Fruit fly (Drosophila melanogaster) whole organism, embryonic: ENCODE measurements around the gene her.
A peak's percentile ranks its signal among the peaks of the same experiment; 100 is the strongest.

Experiments used
- CG10959 ChIP-seq: fragments of 200-800 bp; sonication (Bioruptor generic); IDR thresholded peaks from 2 replicates; pipeline ENCODE4 v1.3.6; 2022; ENCODE audit warnings: missing biosample characterization, missing genetic modification characterization
- CG12299 ChIP-seq: fragments of 200-800 bp; sonication (Bioruptor generic); optimal IDR thresholded peaks from 2 replicates; lab custom pipeline; 2018; ENCODE audit warnings: missing biosample characterization, mild to moderate bottlenecking, missing genetic modification characterization
- CG14441 ChIP-seq: fragments of 200-800 bp; sonication (Bioruptor generic); IDR thresholded peaks from 2 replicates; pipeline ENCODE4 v1.3.6; 2022; ENCODE audit warnings: missing biosample characterization, missing genetic modification characterization
- CG1792 ChIP-seq: fragments of 200-800 bp; sonication (Bioruptor generic); optimal IDR thresholded peaks from 2 replicates; lab custom pipeline; 2016; ENCODE audit warnings: missing biosample characterization, missing genetic modification characterization
- CG18011 ChIP-seq: fragments of 200-800 bp; sonication (Bioruptor generic); optimal IDR thresholded peaks from 2 replicates; lab custom pipeline; 2017; ENCODE audit warnings: missing biosample characterization, missing genetic modification characterization, mild to moderate bottlenecking, moderate library complexity, missing genotype
- CG2678 ChIP-seq: fragments of 200-800 bp; sonication (Bioruptor generic); optimal IDR thresholded peaks from 3 replicates; lab custom pipeline; 2019; ENCODE audit warnings: missing biosample characterization, mild to moderate bottlenecking, missing genetic modification characterization, moderate library complexity
- CG2712 ChIP-seq: fragments of 200-800 bp; optimal IDR thresholded peaks from 3 replicates; lab custom pipeline; 2019; ENCODE audit warnings: missing biosample characterization, mild to moderate bottlenecking, missing genetic modification characterization, moderate library complexity
- CG30403 ChIP-seq: fragments of 200-800 bp; sonication (Bioruptor generic); optimal IDR thresholded peaks from 3 replicates; lab custom pipeline; 2016; ENCODE audit warnings: missing biosample characterization, missing genetic modification characterization
- CG32532 ChIP-seq: fragments of 200-800 bp; sonication (Bioruptor generic); IDR thresholded peaks from 2 replicates; pipeline ENCODE4 v1.3.6; 2022; ENCODE audit warnings: missing biosample characterization, missing genetic modification characterization
- CG32772 ChIP-seq: fragments of 200-800 bp; sonication (Bioruptor generic); IDR thresholded peaks from 2 replicates; pipeline ENCODE4 v1.3.6; 2022; ENCODE audit warnings: missing biosample characterization, missing genetic modification characterization
- CG3281 ChIP-seq: fragments of 200-800 bp; sonication (Bioruptor generic); optimal IDR thresholded peaks from 3 replicates; lab custom pipeline; 2017; ENCODE audit warnings: missing biosample characterization, mild to moderate bottlenecking, missing genetic modification characterization
- CG3407 ChIP-seq: fragments of 200-800 bp; sonication (Bioruptor generic); optimal IDR thresholded peaks from 2 replicates; lab custom pipeline; 2018; ENCODE audit warnings: missing biosample characterization, mild to moderate bottlenecking, missing genetic modification characterization
- CG4404 ChIP-seq: fragments of 200-800 bp; sonication (Bioruptor generic); IDR thresholded peaks from 2 replicates; pipeline ENCODE4 v1.3.6; 2022; ENCODE audit warnings: missing biosample characterization, missing genetic modification characterization
- CG4707 ChIP-seq: fragments of 200-800 bp; sonication (Bioruptor generic); optimal IDR thresholded peaks from 2 replicates; lab custom pipeline; 2018; ENCODE audit warnings: missing biosample characterization, mild to moderate bottlenecking, missing genetic modification characterization, moderate library complexity
- CG5245 ChIP-seq: fragments of 200-800 bp; sonication (Bioruptor generic); optimal IDR thresholded peaks from 3 replicates; lab custom pipeline; 2016; ENCODE audit warnings: missing biosample characterization, missing genetic modification characterization
- CG7372 ChIP-seq: fragments of 200-800 bp; sonication (Bioruptor generic); IDR thresholded peaks from 2 replicates; pipeline ENCODE4 v1.3.6; 2022; ENCODE audit warnings: missing biosample characterization, missing genetic modification characterization
- CG7556 ChIP-seq: fragments of 200-800 bp; sonication (Bioruptor generic); optimal IDR thresholded peaks from 2 replicates; lab custom pipeline; 2017; ENCODE audit warnings: missing biosample characterization, mild to moderate bottlenecking, missing genetic modification characterization
- CG7839 ChIP-seq: fragments of 200-800 bp; sonication (Bioruptor generic); optimal IDR thresholded peaks from 3 replicates; lab custom pipeline; 2018; ENCODE audit warnings: missing biosample characterization, mild to moderate bottlenecking, missing genetic modification characterization, moderate library complexity
- CG7928 ChIP-seq: fragments of 200-800 bp; sonication (Bioruptor generic); optimal IDR thresholded peaks from 2 replicates; lab custom pipeline; 2017; ENCODE audit warnings: missing biosample characterization, mild to moderate bottlenecking, missing genetic modification characterization
- CG9609 ChIP-seq: fragments of 200-800 bp; sonication (Bioruptor generic); optimal IDR thresholded peaks from 3 replicates; lab custom pipeline; 2016; ENCODE audit warnings: missing biosample characterization, missing genetic modification characterization
- Dbx ChIP-seq: fragments of 200-800 bp; sonication (Bioruptor generic); IDR thresholded peaks from 3 replicates; pipeline ENCODE4 v1.3.6; 2022; ENCODE audit warnings: missing biosample characterization, missing genetic modification characterization
- Dip3 ChIP-seq: fragments of 200-800 bp; sonication (Bioruptor generic); optimal IDR thresholded peaks from 3 replicates; lab custom pipeline; 2016; ENCODE audit warnings: missing biosample characterization, missing genetic modification characterization
- Doc2 ChIP-seq: fragments of 200-800 bp; sonication (Bioruptor generic); IDR thresholded peaks from 2 replicates; pipeline ENCODE4 v1.3.6; 2022; ENCODE audit warnings: missing biosample characterization, missing genetic modification characterization
- Hsf ChIP-seq: fragments of 200-800 bp; sonication (Bioruptor generic); optimal IDR thresholded peaks from 3 replicates; lab custom pipeline; 2016; ENCODE audit warnings: missing biosample characterization, missing genetic modification characterization
- Nf-YA ChIP-seq: fragments of 200-800 bp; sonication (Bioruptor generic); IDR thresholded peaks from 2 replicates; pipeline ENCODE4 v1.3.6; 2022; ENCODE audit warnings: missing biosample characterization, missing genetic modification characterization
- Rx ChIP-seq: fragments of 200-800 bp; sonication (Bioruptor generic); IDR thresholded peaks from 2 replicates; pipeline ENCODE4 v1.3.6; 2022; ENCODE audit warnings: missing biosample characterization, missing genetic modification characterization
- Six4 ChIP-seq: fragments of 200-800 bp; sonication (Bioruptor generic); optimal IDR thresholded peaks from 2 replicates; lab custom pipeline; 2016; ENCODE audit warnings: missing biosample characterization, missing genetic modification characterization
- Sry-β ChIP-seq: fragments of 200-800 bp; sonication (Bioruptor generic); optimal IDR thresholded peaks from 2 replicates; lab custom pipeline; 2018; ENCODE audit warnings: missing biosample characterization, mild to moderate bottlenecking, missing genetic modification characterization, moderate library complexity
- caup ChIP-seq: fragments of 200-800 bp; sonication (Bioruptor generic); optimal IDR thresholded peaks from 3 replicates; lab custom pipeline; 2017; ENCODE audit warnings: missing biosample characterization, mild to moderate bottlenecking, missing genetic modification characterization, moderate library complexity; ENCODE audit not compliant: severe bottlenecking
- chn ChIP-seq: fragments of 200-800 bp; sonication (Bioruptor generic); optimal IDR thresholded peaks from 2 replicates; lab custom pipeline; 2016; ENCODE audit warnings: missing biosample characterization, missing genetic modification characterization
- croc ChIP-seq: fragments of 200-800 bp; sonication (Bioruptor generic); conservative IDR thresholded peaks from 3 replicates; pipeline ENCODE4 v1.3.6; 2022; ENCODE audit warnings: missing biosample characterization, missing genetic modification characterization
- dysf ChIP-seq: fragments of 200-800 bp; sonication (Bioruptor generic); IDR thresholded peaks from 3 replicates; pipeline ENCODE4 v1.3.6; 2022; ENCODE audit warnings: missing biosample characterization, missing genetic modification characterization
- eve ChIP-seq, 2 experiments: fragments of >200 bp; optimal IDR thresholded peaks; 2 replicates each; lab custom pipeline; 2017; ENCODE audit warnings: missing biosample characterization in 2 of 2, missing genetic modification characterization in 2 of 2
- gcm ChIP-seq: fragments of 200-800 bp; sonication (Bioruptor generic); optimal IDR thresholded peaks from 2 replicates; lab custom pipeline; 2019; ENCODE audit warnings: missing biosample characterization, mild to moderate bottlenecking, missing genetic modification characterization, moderate library complexity
- gem ChIP-seq: fragments of 200-800 bp; sonication (Bioruptor generic); optimal IDR thresholded peaks from 2 replicates; lab custom pipeline; 2019; ENCODE audit warnings: missing biosample characterization, mild to moderate bottlenecking, missing genetic modification characterization, moderate library complexity
- hbn ChIP-seq: fragments of 200-800 bp; sonication (Bioruptor generic); IDR thresholded peaks from 2 replicates; pipeline ENCODE4 v1.3.6; 2022; ENCODE audit warnings: missing biosample characterization, missing genetic modification characterization; ENCODE audit not compliant: partially characterized antibody
- lilli ChIP-seq: fragments of 200-800 bp; sonication (Bioruptor generic); optimal IDR thresholded peaks from 3 replicates; lab custom pipeline; 2016; ENCODE audit warnings: missing biosample characterization, missing genetic modification characterization
- pita ChIP-seq: fragments of 200-800 bp; sonication (Bioruptor generic); optimal IDR thresholded peaks from 2 replicates; lab custom pipeline; 2017; ENCODE audit warnings: missing biosample characterization, mild to moderate bottlenecking, missing genetic modification characterization
- pum ChIP-seq: fragments of 200-800 bp; sonication (Bioruptor generic); optimal IDR thresholded peaks from 2 replicates; lab custom pipeline; 2016; ENCODE audit warnings: missing biosample characterization, missing genetic modification characterization
- so ChIP-seq: fragments of 200-800 bp; sonication (Bioruptor generic); IDR thresholded peaks from 3 replicates; pipeline ENCODE4 v1.3.6; 2022; ENCODE audit warnings: missing biosample characterization, missing genetic modification characterization
- sug ChIP-seq: fragments of 200-800 bp; optimal IDR thresholded peaks from 2 replicates; lab custom pipeline; 2019; ENCODE audit warnings: missing biosample characterization, mild to moderate bottlenecking, missing genetic modification characterization, moderate library complexity
- tio ChIP-seq: fragments of 200-800 bp; sonication (Bioruptor generic); optimal IDR thresholded peaks from 2 replicates; lab custom pipeline; 2017; ENCODE audit warnings: missing biosample characterization, missing genetic modification characterization, inconsistent platforms
- tll ChIP-seq, 2 experiments: fragments of 200-800 bp in 1 of 2; fragments of >200 bp in 1 of 2; sonication (Bioruptor generic) in 1 of 2; optimal IDR thresholded peaks; 2 replicates each; lab custom pipeline; 2017 to 2019; ENCODE audit warnings: missing biosample characterization in 2 of 2, missing genetic modification characterization in 2 of 2, mild to moderate bottlenecking in 1 of 2, moderate library complexity in 1 of 2
- trh ChIP-seq: fragments of 200-800 bp; sonication (Bioruptor generic); optimal IDR thresholded peaks from 2 replicates; lab custom pipeline; 2016; ENCODE audit warnings: missing biosample characterization, missing genetic modification characterization
- ttk ChIP-seq: fragments of 200-800 bp; sonication (Bioruptor generic); IDR thresholded peaks from 2 replicates; pipeline ENCODE4 v2.1.2; 2022; ENCODE audit warnings: missing biosample characterization, missing genetic modification characterization
- unc-4 ChIP-seq: fragments of 200-800 bp; sonication (Bioruptor generic); IDR thresholded peaks from 2 replicates; pipeline ENCODE4 v1.3.6; 2022; ENCODE audit warnings: missing biosample characterization, missing genetic modification characterization; ENCODE audit not compliant: partially characterized antibody
- unpg ChIP-seq: fragments of 200-800 bp; sonication (Bioruptor generic); optimal IDR thresholded peaks from 3 replicates; lab custom pipeline; 2018; ENCODE audit warnings: missing biosample characterization, mild to moderate bottlenecking, missing genetic modification characterization, moderate library complexity
- wdn ChIP-seq: fragments of 200-800 bp; sonication (Bioruptor generic); IDR thresholded peaks from 2 replicates; pipeline ENCODE4 v1.3.6; 2022; ENCODE audit warnings: missing biosample characterization, missing genetic modification characterization

Gene her

dm6 chr2L:16715841-16716701, 39.1 kb downstream of the her start, which contains the start of the genes Cyt-c-d and CG31808:
Gene Cyt-c-d (plus strand): TSS chr2L:16715891.
Gene CG31808 (minus strand): TSS chr2L:16716195.
- peak; percentile 93 for TF ChIP-seq trh
- TF ChIP-seq Dip3 (GFP tag; lab: Kevin White, UChicago), result peak; percentile 87
- TF ChIP-seq hbn (GFP tag; lab: Robert Waterston, UW), result no peak
- TF ChIP-seq Six4 (GFP tag; lab: Kevin White, UChicago), result peak; percentile 95
- peak; percentile 97 for TF ChIP-seq croc
- peak; percentile 96 for TF ChIP-seq lilli (GFP tag; lab: Kevin White, UChicago)
- TF ChIP-seq CG14441 (GFP tag; lab: Robert Waterston, UW), result peak; percentile 97
- TF ChIP-seq Nf-YA (GFP tag; lab: Robert Waterston, UW), result peak; percentile 97
- TF ChIP-seq CG7928, result peak; percentile 71
- TF ChIP-seq CG4707 (GFP tag; lab: Kevin White, UChicago), result peak; percentile 93
- TF ChIP-seq wdn, result peak; percentile 91
- peak; percentile 98 for TF ChIP-seq CG30403 (GFP tag; lab: Kevin White, UChicago)
- no peak for TF ChIP-seq pita (GFP tag; lab: Kevin White, UChicago)
- peak; percentile 96 for TF ChIP-seq CG12299
- peak; percentile 95 for TF ChIP-seq CG7372 (GFP tag; lab: Robert Waterston, UW)
- TF ChIP-seq CG18011 (GFP tag; lab: Kevin White, UChicago), result peak; percentile 87
- TF ChIP-seq CG2712 (tag; lab: Kevin White, UChicago), result peak; percentile 98
- peak; percentile 94 for TF ChIP-seq CG32532 (GFP tag; lab: Robert Waterston, UW)
- peak; percentile 97 for TF ChIP-seq CG2678
- peak; percentile 93 for TF ChIP-seq CG3281 (GFP tag; lab: Kevin White, UChicago)
- peak; percentile 92 for TF ChIP-seq CG10959 (GFP tag; lab: Robert Waterston, UW)
- TF ChIP-seq CG7839, result peak; percentile 97
- TF ChIP-seq tio (GFP tag; lab: Kevin White, UChicago), result peak; percentile 96
- peak; percentile 98 for TF ChIP-seq CG32772
- TF ChIP-seq dysf (GFP tag; lab: Robert Waterston, UW), result peak; percentile 98
- TF ChIP-seq CG5245 (GFP tag; lab: Kevin White, UChicago), result peak; percentile 95
- TF ChIP-seq CG4404 (GFP tag; lab: Robert Waterston, UW), result peak; percentile 87
- peak; percentile 90 for TF ChIP-seq CG1792 (GFP tag; lab: Kevin White, UChicago)
- TF ChIP-seq unc-4 (GFP tag; lab: Robert Waterston, UW), result no peak
- peak; percentile 98 for TF ChIP-seq Hsf (GFP tag; lab: Kevin White, UChicago)
- peak; percentile 96 for TF ChIP-seq chn
- TF ChIP-seq CG7556 (GFP tag; lab: Kevin White, UChicago), result peak; percentile 99
- TF ChIP-seq pum (GFP tag; lab: Kevin White, UChicago), result peak; percentile 90
- peak; percentile 90 for TF ChIP-seq Dbx (GFP tag; lab: Robert Waterston, UW)
- TF ChIP-seq eve (GFP tag; optimal IDR thresholded peaks at IDR 0.05; lab: Kevin White, UChicago), result peak in 1 of 2 experiments; percentile 99
- peak; percentile 97 for TF ChIP-seq so
- peak; percentile 94 for TF ChIP-seq Rx
- peak; percentile 73 for TF ChIP-seq Sry-β (GFP tag; lab: Kevin White, UChicago)
- peak; percentile 88 for TF ChIP-seq CG9609 (GFP tag; lab: Kevin White, UChicago)
- TF ChIP-seq ttk, result peak; percentile 99
- TF ChIP-seq gem (tag; lab: Kevin White, UChicago), result peak; percentile 99
- peak; percentile 98 for TF ChIP-seq gcm (GFP tag; lab: Kevin White, UChicago)
- TF ChIP-seq unpg (GFP tag; lab: Kevin White, UChicago), result peak; percentile 98
- peak in 1 of 2 experiments; percentile 11 for TF ChIP-seq tll (GFP tag; optimal IDR thresholded peaks at IDR 0.05; lab: Kevin White, UChicago)
- TF ChIP-seq Doc2, result peak; percentile 83
- peak; percentile 95 for TF ChIP-seq caup (GFP tag; lab: Kevin White, UChicago)
- peak; percentile 82 for TF ChIP-seq sug (tag; lab: Kevin White, UChicago)
- peak; percentile 96 for TF ChIP-seq CG3407 (GFP tag; lab: Kevin White, UChicago)
